Fruit fly (Drosophila melanogaster): Measurements from ENCODE around the gene Dys.

Dys gene

DNA sequence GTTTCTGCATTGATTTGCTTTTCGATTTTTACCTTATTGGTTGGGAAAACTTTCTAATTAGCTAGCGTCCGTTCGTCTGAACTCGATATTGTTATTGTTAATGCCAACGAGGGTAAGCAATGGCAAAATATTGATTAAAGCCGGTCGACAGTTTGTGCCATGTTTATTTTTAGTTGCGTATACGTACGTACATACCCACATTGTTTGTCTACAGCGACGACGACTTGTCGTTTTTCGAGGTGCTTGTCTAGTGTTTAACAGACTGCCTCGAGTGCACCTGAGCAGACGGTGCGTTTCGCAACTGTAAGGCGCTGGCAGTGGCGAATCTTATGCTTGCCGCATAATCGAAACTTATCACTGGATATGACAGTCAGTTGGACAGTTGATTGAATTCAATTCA lies 6.6 kb downstream of the Dys start (continued):
- TF ChIP-seq Drgx (GFP tag; IDR thresholded peaks at IDR 0.05) (0 out of 2 replicates have a peak, but pooled peaks have one; percentile 20), HmgZ (tag; optimal IDR thresholded peaks at IDR 0.05) (no peak), CHES-1-like (GFP tag; optimal IDR thresholded peaks at IDR 0.05) (no peak), NfI (GFP tag; optimal IDR thresholded peaks at IDR 0.05) (no peak), CG3995 (GFP tag; optimal IDR thresholded peaks at IDR 0.05) (no peak), chif (GFP tag; optimal IDR thresholded peaks at IDR 0.05) (no peak), tap (tag; optimal IDR thresholded peaks at IDR 0.05) (no peak), kah (GFP tag; optimal IDR thresholded peaks at IDR 0.05) (no peak), CG12391 (tag; optimal IDR thresholded peaks at IDR 0.05) (no peak), tll (GFP tag; optimal IDR thresholded peaks at IDR 0.05) (no peak), CG4404 (GFP tag; IDR thresholded peaks at IDR 0.05) (no peak), dmrt11E (tag; optimal IDR thresholded peaks at IDR 0.05) (no peak), Ravus (GFP tag; IDR thresholded peaks at IDR 0.05) (no peak), nom (GFP tag; optimal IDR thresholded peaks at IDR 0.05) (no peak), CG4854 (GFP tag; optimal IDR thresholded peaks at IDR 0.05) (no peak), insv (GFP tag; optimal IDR thresholded peaks at IDR 0.05) (no peak), CG7928 (GFP tag; optimal IDR thresholded peaks at IDR 0.05) (no peak), ac (GFP tag; optimal IDR thresholded peaks at IDR 0.05) (no peak), peb (GFP tag; IDR thresholded peaks at IDR 0.05) (no peak), CG17829 (tag; optimal IDR thresholded peaks at IDR 0.05) (no peak), NC2β (GFP tag; optimal IDR thresholded peaks at IDR 0.05) (no peak), CG6654 (GFP tag; optimal IDR thresholded peaks at IDR 0.05) (no peak)

DNA sequence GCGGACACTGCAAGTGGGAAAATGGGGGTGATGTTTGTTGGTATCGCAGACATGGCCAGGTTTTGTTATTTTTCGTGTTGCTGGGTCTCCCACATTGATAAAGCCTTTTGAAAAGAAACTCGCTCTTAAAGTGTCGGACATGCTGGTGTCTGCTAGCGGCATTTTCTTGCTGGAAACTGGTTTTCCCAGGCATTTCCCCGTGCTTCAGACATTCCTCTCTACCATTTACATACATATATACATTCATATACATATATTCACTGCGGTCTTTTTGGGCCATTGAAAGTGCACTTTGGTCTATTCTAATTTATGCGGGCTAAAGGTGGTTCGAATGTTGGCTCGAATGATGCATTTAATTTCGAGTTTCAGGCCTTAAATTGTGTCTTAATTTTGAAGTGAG lies 9.7 kb downstream of the Dys start:
- peak in 1 of 2 experiments; percentile 6 for TF ChIP-seq Hr78 (GFP tag; optimal IDR thresholded peaks at IDR 0.05)
- TF ChIP-seq sd (tag; optimal IDR thresholded peaks at IDR 0.05) = peak; percentile 66
- no peak for TF ChIP-seq CG13775 (GFP tag; optimal IDR thresholded peaks at IDR 0.05)
- peak; percentile 7 for TF ChIP-seq kni (GFP tag; optimal IDR thresholded peaks at IDR 0.05)
- no peak for TF ChIP-seq CG6272 (GFP tag; IDR thresholded peaks at IDR 0.05)
- no peak for TF ChIP-seq CG7745 (tag; optimal IDR thresholded peaks at IDR 0.05)
- no peak for TF ChIP-seq CG8924 (tag; optimal IDR thresholded peaks at IDR 0.05)
- TF ChIP-seq slou (GFP tag; optimal IDR thresholded peaks at IDR 0.05) = no peak
- peak; percentile 79; the same call in 1 of the 3 replicates for TF ChIP-seq CG2199 (GFP tag; IDR thresholded peaks at IDR 0.05)
- no peak for TF ChIP-seq lov (optimal IDR thresholded peaks at IDR 0.05)
- TF ChIP-seq lov (GFP tag; IDR thresholded peaks at IDR 0.05) = no peak
- TF ChIP-seq dpn (GFP tag; optimal IDR thresholded peaks at IDR 0.05) = no peak
- peak; percentile 70 for TF ChIP-seq gcm (GFP tag; optimal IDR thresholded peaks at IDR 0.05)
- TF ChIP-seq nerfin-1 (tag; optimal IDR thresholded peaks at IDR 0.05) = no peak
- TF ChIP-seq vvl (GFP tag; IDR thresholded peaks at IDR 0.05) = peak; percentile 50; the same call in 1 of the 2 replicates

DNA sequence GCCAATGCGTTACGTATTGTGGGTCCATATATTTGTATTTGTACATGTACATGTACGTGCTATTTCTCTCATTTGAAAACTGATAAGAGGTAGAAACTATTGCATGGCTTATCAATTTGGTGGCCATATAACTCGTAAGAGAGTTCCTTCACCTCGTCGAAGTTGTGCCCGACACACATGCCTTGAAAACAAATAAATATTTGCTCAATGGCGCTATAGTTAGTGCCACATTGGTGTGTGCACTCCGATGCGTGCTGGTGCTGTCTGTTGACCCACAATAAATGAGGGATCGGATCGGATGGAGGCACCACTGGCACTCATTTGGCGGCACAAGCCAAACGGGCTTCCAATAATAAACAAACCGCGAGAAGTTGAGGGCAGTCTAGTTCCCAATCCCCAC lies 11.3 kb downstream of the Dys start:
- TF ChIP-seq CG17385 (GFP tag; optimal IDR thresholded peaks at IDR 0.05) (peak; percentile 36), CG8290 (GFP tag; optimal IDR thresholded peaks at IDR 0.05) (peak; percentile 3), CG8290 (tag; optimal IDR thresholded peaks at IDR 0.05) (peak in 1 of 2 experiments; percentile 37), CG1603 (tag; optimal IDR thresholded peaks at IDR 0.05) (peak; percentile 67), CG11247 (GFP tag; IDR thresholded peaks at IDR 0.05) (no peak), CG8281 (tag; optimal IDR thresholded peaks at IDR 0.05) (peak; percentile 27), bowl (GFP tag; IDR thresholded peaks at IDR 0.05) (no peak), CG10267 (tag; optimal IDR thresholded peaks at IDR 0.05) (peak; percentile 4), CG3407 (GFP tag; optimal IDR thresholded peaks at IDR 0.05) (peak; percentile 63), ab (GFP tag; optimal IDR thresholded peaks at IDR 0.05) (no peak), org-1 (GFP tag; optimal IDR thresholded peaks at IDR 0.05) (peak; percentile 50), CG10565 (GFP tag; optimal IDR thresholded peaks at IDR 0.05) (no peak), D19B (GFP tag; optimal IDR thresholded peaks at IDR 0.05) (no peak), chinmo (GFP tag; IDR thresholded peaks at IDR 0.05; ENCODE audit: partially characterized antibody) (0 out of 4 replicates have a peak, but pooled peaks have one; percentile 46)
